Fruit fly (Drosophila melanogaster) whole organism, pupa: Measurements from ENCODE around the gene CG10516.

Experiments
- CG10348 ChIP-seq: fragments of 200-800 bp; sonication (Bioruptor generic); IDR thresholded peaks from 2 replicates; pipeline ENCODE4 v1.3.6; 2022; ENCODE audit warnings: missing biosample characterization, missing genetic modification characterization
- CG12605 ChIP-seq: fragments of 200-800 bp; sonication (Bioruptor generic); IDR thresholded peaks from 2 replicates; pipeline ENCODE4 v1.3.6; 2022; ENCODE audit warnings: missing biosample characterization, missing genetic modification characterization
- CG15710 ChIP-seq: fragments of 200-800 bp; sonication (Bioruptor generic); optimal IDR thresholded peaks from 2 replicates; lab custom pipeline; 2018; ENCODE audit warnings: missing biosample characterization, mild to moderate bottlenecking, missing genetic modification characterization, moderate library complexity
- CG17806 ChIP-seq: fragments of 200-800 bp; sonication (Bioruptor generic); optimal IDR thresholded peaks from 2 replicates; lab custom pipeline; 2018; ENCODE audit warnings: missing biosample characterization, mild to moderate bottlenecking, missing genetic modification characterization, moderate library complexity
- CG32121 ChIP-seq: fragments of 200-800 bp; sonication (Bioruptor generic); IDR thresholded peaks from 2 replicates; pipeline ENCODE4 v1.3.6; 2022; ENCODE audit warnings: missing biosample characterization, missing genetic modification characterization
- CG34367 ChIP-seq: fragments of 200-800 bp; sonication (Bioruptor generic); optimal IDR thresholded peaks from 2 replicates; lab custom pipeline; 2018; ENCODE audit warnings: missing biosample characterization, mild to moderate bottlenecking, missing genetic modification characterization
- CG4496 ChIP-seq: fragments of 200-800 bp; sonication (Bioruptor generic); IDR thresholded peaks from 3 replicates; pipeline ENCODE4 v1.3.6; 2022; ENCODE audit warnings: missing biosample characterization, missing genetic modification characterization
- CG8301 ChIP-seq: fragments of 200-800 bp; sonication (Bioruptor generic); optimal IDR thresholded peaks from 2 replicates; lab custom pipeline; 2018; ENCODE audit warnings: missing biosample characterization, mild to moderate bottlenecking, missing genetic modification characterization
- D1 ChIP-seq: fragments of 200-800 bp; sonication (Bioruptor generic); optimal IDR thresholded peaks from 2 replicates; lab custom pipeline; 2018; ENCODE audit warnings: missing biosample characterization, mild to moderate bottlenecking, missing genetic modification characterization, moderate library complexity
- EcR ChIP-seq: fragments of 200-800 bp; sonication (Bioruptor generic); optimal IDR thresholded peaks from 3 replicates; lab custom pipeline; 2019; ENCODE audit warnings: missing biosample characterization, missing genetic modification characterization, mild to moderate bottlenecking, moderate library complexity, missing genetic modification reagents
- Ets98B ChIP-seq: fragments of 200-800 bp; sonication (Bioruptor generic); IDR thresholded peaks from 2 replicates; pipeline ENCODE4 v1.3.6; 2022; ENCODE audit warnings: missing biosample characterization, missing genetic modification characterization
- Pif1A ChIP-seq: fragments of 200-800 bp; sonication (Bioruptor generic); optimal IDR thresholded peaks from 3 replicates; lab custom pipeline; 2016; ENCODE audit warnings: missing biosample characterization, missing genetic modification characterization
- gl ChIP-seq: fragments of 200-800 bp; sonication (Bioruptor generic); optimal IDR thresholded peaks from 2 replicates; lab custom pipeline; 2018; ENCODE audit warnings: missing biosample characterization, mild to moderate bottlenecking, missing genetic modification characterization
- rn ChIP-seq: fragments of 200-800 bp; sonication (Bioruptor generic); IDR thresholded peaks from 2 replicates; pipeline ENCODE4 v1.3.6; 2022; ENCODE audit warnings: missing biosample characterization, missing genetic modification characterization

DNA sequence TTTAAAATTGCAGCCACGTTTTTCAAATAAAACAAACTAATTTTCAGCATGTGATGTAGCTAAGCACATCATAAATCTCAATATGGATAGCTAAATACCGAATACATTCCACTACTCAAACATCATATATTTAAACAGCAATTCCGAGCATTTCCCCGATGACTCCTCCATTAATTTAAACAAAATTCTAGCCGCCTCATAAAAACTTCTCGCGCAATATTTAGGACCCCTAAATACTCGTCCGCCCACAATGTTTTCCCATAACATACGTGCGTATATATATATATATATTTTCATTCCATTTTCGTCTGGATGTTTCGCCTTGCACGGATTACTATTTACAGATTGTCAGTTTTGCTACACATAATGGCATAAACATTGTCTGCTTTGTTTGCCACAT is 28.0 kb downstream of the CG10516 start:
- TF ChIP-seq Ets98B (GFP tag; lab: Robert Waterston, UW) = no peak
- TF ChIP-seq gl (tag; lab: Kevin White, UChicago) = no peak
- no peak for TF ChIP-seq CG15710 (tag; lab: Kevin White, UChicago)
- no peak for TF ChIP-seq EcR (GFP tag; lab: Kevin White, UChicago)
- no peak for TF ChIP-seq CG32121 (GFP tag; lab: Robert Waterston, UW)
- TF ChIP-seq CG17806 (tag; lab: Kevin White, UChicago) = no peak
- TF ChIP-seq Pif1A (GFP tag; lab: Kevin White, UChicago) = no peak
- no peak for TF ChIP-seq CG34367 (tag; lab: Kevin White, UChicago)
- no peak for TF ChIP-seq CG8301
- no peak for TF ChIP-seq CG12605
- TF ChIP-seq D1 (tag; lab: Kevin White, UChicago) = no peak
- TF ChIP-seq CG4496 (GFP tag; lab: Robert Waterston, UW) = no peak
- TF ChIP-seq rn = no peak
- TF ChIP-seq CG10348 (GFP tag; lab: Robert Waterston, UW) = no peak
